Fruit fly (Drosophila melanogaster) whole organism, embryonic: Measurements from ENCODE around the gene GluClalpha.
A peak's percentile ranks its signal among the peaks of the same experiment; 100 is the strongest.

Experiments used
- BtbVII ChIP-seq: fragments of 200-800 bp; sonication (Bioruptor generic); optimal IDR thresholded peaks from 3 replicates; lab custom pipeline; 2017; ENCODE audit warnings: missing biosample characterization, mild to moderate bottlenecking, missing genetic modification characterization
- CG10543 ChIP-seq: fragments of 200-800 bp; sonication (Bioruptor generic); optimal IDR thresholded peaks from 3 replicates; lab custom pipeline; 2017; ENCODE audit warnings: missing biosample characterization, mild to moderate bottlenecking, missing genetic modification characterization, moderate library complexity
- CG10654 ChIP-seq: fragments of 200-800 bp; sonication (Bioruptor generic); optimal IDR thresholded peaks from 2 replicates; lab custom pipeline; 2016; ENCODE audit warnings: missing biosample characterization, missing genetic modification characterization
- CG12744 ChIP-seq: fragments of 200-800 bp; sonication (Bioruptor generic); optimal IDR thresholded peaks from 2 replicates; lab custom pipeline; 2016; ENCODE audit warnings: missing biosample characterization, missing genetic modification characterization
- CG13296 ChIP-seq: fragments of 200-800 bp; sonication (Bioruptor generic); optimal IDR thresholded peaks from 3 replicates; lab custom pipeline; 2018; ENCODE audit warnings: missing biosample characterization, mild to moderate bottlenecking, missing genetic modification characterization
- CG14441 ChIP-seq: fragments of 200-800 bp; sonication (Bioruptor generic); IDR thresholded peaks from 2 replicates; pipeline ENCODE4 v1.3.6; 2022; ENCODE audit warnings: missing biosample characterization, missing genetic modification characterization
- CG14667 ChIP-seq: fragments of 200-800 bp; sonication (Bioruptor generic); IDR thresholded peaks from 2 replicates; pipeline ENCODE4 v1.3.6; 2022; ENCODE audit warnings: missing biosample characterization, missing genetic modification characterization
- CG1792 ChIP-seq: fragments of 200-800 bp; sonication (Bioruptor generic); optimal IDR thresholded peaks from 2 replicates; lab custom pipeline; 2016; ENCODE audit warnings: missing biosample characterization, missing genetic modification characterization
- CG3163 ChIP-seq: fragments of 200-800 bp; sonication (Bioruptor generic); optimal IDR thresholded peaks from 3 replicates; lab custom pipeline; 2016; ENCODE audit warnings: missing biosample characterization, missing genetic modification characterization
- CG33213 ChIP-seq: fragments of 200-800 bp; sonication (Bioruptor generic); optimal IDR thresholded peaks from 3 replicates; lab custom pipeline; 2016; ENCODE audit warnings: missing biosample characterization, missing genetic modification characterization
- CG34376 ChIP-seq: fragments of 200-800 bp; sonication (Bioruptor generic); optimal IDR thresholded peaks from 2 replicates; lab custom pipeline; 2018; ENCODE audit warnings: missing biosample characterization, mild to moderate bottlenecking, missing genetic modification characterization
- CG7372 ChIP-seq: fragments of 200-800 bp; sonication (Bioruptor generic); IDR thresholded peaks from 2 replicates; pipeline ENCODE4 v1.3.6; 2022; ENCODE audit warnings: missing biosample characterization, missing genetic modification characterization
- CG7745 ChIP-seq: fragments of 200-800 bp; sonication (Bioruptor generic); optimal IDR thresholded peaks from 2 replicates; lab custom pipeline; 2018; ENCODE audit warnings: missing biosample characterization, mild to moderate bottlenecking, missing genetic modification characterization, moderate library complexity
- CG7987 ChIP-seq: fragments of 200-800 bp; sonication (Bioruptor generic); optimal IDR thresholded peaks from 2 replicates; lab custom pipeline; 2018; ENCODE audit warnings: missing biosample characterization, mild to moderate bottlenecking, missing genetic modification characterization, moderate library complexity
- CG8359 ChIP-seq: fragments of 200-800 bp; sonication (Bioruptor generic); optimal IDR thresholded peaks from 2 replicates; lab custom pipeline; 2017; ENCODE audit warnings: missing biosample characterization, mild to moderate bottlenecking, missing genetic modification characterization, borderline replicate concordance
- Deaf1 ChIP-seq: fragments of 200-800 bp; optimal IDR thresholded peaks from 3 replicates; lab custom pipeline; 2019; ENCODE audit warnings: missing biosample characterization, mild to moderate bottlenecking, missing genetic modification characterization, moderate library complexity
- Doc3 ChIP-seq: fragments of 200-800 bp; sonication (Bioruptor generic); IDR thresholded peaks from 3 replicates; pipeline ENCODE4 v1.3.6; 2022; ENCODE audit warnings: missing biosample characterization, missing genetic modification characterization; ENCODE audit not compliant: partially characterized antibody
- E2f2 ChIP-seq: fragments of 200-800 bp; sonication (Bioruptor generic); IDR thresholded peaks from 2 replicates; pipeline ENCODE4 v1.3.6; 2022; ENCODE audit warnings: missing biosample characterization, missing genetic modification characterization
- Hand ChIP-seq: fragments of 200-800 bp; sonication (Bioruptor generic); optimal IDR thresholded peaks from 2 replicates; lab custom pipeline; 2017; ENCODE audit warnings: mild to moderate bottlenecking, missing biosample characterization, missing genetic modification reagents, missing genetic modification characterization
- NK7.1 ChIP-seq: fragments of 200-800 bp; sonication (Bioruptor generic); optimal IDR thresholded peaks from 3 replicates; lab custom pipeline; 2016; ENCODE audit warnings: missing biosample characterization, missing genetic modification characterization
- Pdp1 ChIP-seq, 2 experiments: fragments of 200-800 bp; sonication (Bioruptor generic); optimal IDR thresholded peaks; 3 replicates each; lab custom pipeline; 2016; ENCODE audit warnings: missing biosample characterization in 2 of 2, missing genetic modification characterization in 2 of 2, mild to moderate bottlenecking in 1 of 2, moderate library complexity in 1 of 2
- Scr ChIP-seq: fragments of 200-800 bp; sonication (Bioruptor generic); IDR thresholded peaks from 2 replicates; pipeline ENCODE4 v1.3.6; 2022; ENCODE audit warnings: missing biosample characterization, missing genetic modification characterization; ENCODE audit not compliant: partially characterized antibody
- Trl ChIP-seq, 3 experiments: fragments of >200 bp in 2 of 3; fragments of 200-800 bp in 1 of 3; sonication (Bioruptor generic) in 1 of 3; optimal IDR thresholded peaks; 2 replicates in 1 of 3; 3 replicates in 2 of 3; lab custom pipeline; 2016 to 2017; ENCODE audit warnings: missing biosample characterization in 1 of 3, missing genetic modification characterization in 1 of 3
- bigmax ChIP-seq: fragments of 200-800 bp; sonication (Bioruptor generic); optimal IDR thresholded peaks from 2 replicates; lab custom pipeline; 2018; ENCODE audit warnings: missing biosample characterization, mild to moderate bottlenecking, missing genetic modification characterization
- cwo ChIP-seq: fragments of 200-800 bp; sonication (Bioruptor generic); optimal IDR thresholded peaks from 3 replicates; lab custom pipeline; 2017; ENCODE audit warnings: missing biosample characterization, missing genetic modification characterization, mild to moderate bottlenecking, moderate library complexity, missing genetic modification reagents
- exex ChIP-seq: fragments of 200-800 bp; sonication (Bioruptor generic); optimal IDR thresholded peaks from 4 replicates; lab custom pipeline; 2018; ENCODE audit warnings: missing biosample characterization, mild to moderate bottlenecking, missing genetic modification characterization, moderate library complexity
- gce ChIP-seq: fragments of 200-800 bp; sonication (Bioruptor generic); IDR thresholded peaks from 3 replicates; pipeline ENCODE4 v1.3.6; 2022; ENCODE audit warnings: missing biosample characterization, missing genetic modification characterization
- inv ChIP-seq: fragments of 200-800 bp; sonication (Bioruptor generic); IDR thresholded peaks from 2 replicates; pipeline ENCODE4 v1.3.6; 2022; ENCODE audit warnings: missing biosample characterization, missing genetic modification characterization; ENCODE audit not compliant: partially characterized antibody
- klu ChIP-seq: fragments of 200-800 bp; sonication (Bioruptor generic); IDR thresholded peaks from 2 replicates; pipeline ENCODE4 v1.3.6; 2022; ENCODE audit warnings: missing biosample characterization, missing genetic modification characterization
- kni ChIP-seq: fragments of 200-800 bp; sonication (Bioruptor generic); optimal IDR thresholded peaks from 3 replicates; lab custom pipeline; 2017; ENCODE audit warnings: mild to moderate bottlenecking, missing biosample characterization, missing genetic modification reagents, missing genetic modification characterization
- mirr ChIP-seq: fragments of 200-800 bp; sonication (Bioruptor generic); optimal IDR thresholded peaks from 3 replicates; lab custom pipeline; 2018; ENCODE audit warnings: missing biosample characterization, mild to moderate bottlenecking, missing genetic modification characterization
- pros ChIP-seq: fragments of 200-800 bp; sonication (Bioruptor generic); optimal IDR thresholded peaks from 3 replicates; lab custom pipeline; 2019; ENCODE audit warnings: missing biosample characterization, mild to moderate bottlenecking, missing genetic modification characterization, moderate library complexity
- schlank ChIP-seq: fragments of 200-800 bp; sonication (Bioruptor generic); optimal IDR thresholded peaks from 2 replicates; lab custom pipeline; 2018; ENCODE audit warnings: missing biosample characterization, mild to moderate bottlenecking, missing genetic modification characterization
- sug ChIP-seq: fragments of 200-800 bp; optimal IDR thresholded peaks from 2 replicates; lab custom pipeline; 2019; ENCODE audit warnings: missing biosample characterization, mild to moderate bottlenecking, missing genetic modification characterization, moderate library complexity
- unpg ChIP-seq: fragments of 200-800 bp; sonication (Bioruptor generic); optimal IDR thresholded peaks from 3 replicates; lab custom pipeline; 2018; ENCODE audit warnings: missing biosample characterization, mild to moderate bottlenecking, missing genetic modification characterization, moderate library complexity
- vvl ChIP-seq: fragments of 200-800 bp; sonication (Bioruptor generic); IDR thresholded peaks from 2 replicates; pipeline ENCODE4 v1.3.6; 2022; ENCODE audit warnings: missing biosample characterization, missing genetic modification characterization
- wek ChIP-seq: fragments of 200-800 bp; sonication (Bioruptor generic); optimal IDR thresholded peaks from 3 replicates; lab custom pipeline; 2018; ENCODE audit warnings: missing biosample characterization, mild to moderate bottlenecking, missing genetic modification characterization, moderate library complexity
- zf30C ChIP-seq: fragments of 200-800 bp; sonication (Bioruptor generic); optimal IDR thresholded peaks from 3 replicates; lab custom pipeline; 2018; ENCODE audit warnings: missing biosample characterization, mild to moderate bottlenecking, missing genetic modification characterization

Gene GluClalpha

DNA sequence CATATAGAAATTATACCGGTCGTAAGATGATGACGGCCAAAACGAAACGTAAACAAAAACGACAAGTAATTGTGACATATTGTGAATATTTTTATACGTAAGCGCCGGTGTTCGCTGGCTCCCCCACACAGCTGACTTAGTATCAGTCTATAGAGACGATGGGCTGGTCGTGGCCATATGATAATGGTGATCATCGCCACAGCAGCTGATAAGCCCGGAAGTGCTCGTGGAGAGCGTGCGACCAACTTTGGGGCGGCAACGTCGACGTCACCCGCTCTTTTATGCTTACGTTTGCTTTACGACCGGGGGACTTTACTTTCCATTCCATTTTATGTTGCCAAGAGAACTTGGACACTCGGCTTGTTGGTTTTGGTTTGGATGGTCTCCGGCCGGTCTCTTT, 62.2 kb downstream of the GluClalpha start:
- TF ChIP-seq CG3163 (peak; percentile 46), cwo (GFP tag; lab: Kevin White, UChicago) (peak; percentile 27), pros (GFP tag; lab: Kevin White, UChicago) (no peak), sug (tag; lab: Kevin White, UChicago) (peak; percentile 69), Deaf1 (tag; lab: Kevin White, UChicago) (peak; percentile 8), CG10543 (GFP tag; lab: Kevin White, UChicago) (peak; percentile 32), Trl (optimal IDR thresholded peaks at IDR 0.05; lab: Kevin White, UChicago) (peak in 1 of 2 experiments; percentile 42), Trl (GFP tag; optimal IDR thresholded peaks at IDR 0.05; lab: Kevin White, UChicago) (no peak), wek (GFP tag; lab: Kevin White, UChicago) (no peak), CG34376 (GFP tag; lab: Kevin White, UChicago) (peak; percentile 73), zf30C (GFP tag; lab: Kevin White, UChicago) (no peak), CG8359 (GFP tag; lab: Kevin White, UChicago) (no peak), BtbVII (GFP tag; lab: Kevin White, UChicago) (no peak), exex (peak; percentile 81), Pdp1 (GFP tag; optimal IDR thresholded peaks at IDR 0.05; lab: Kevin White, UChicago) (peak in 1 of 2 experiments; percentile 3), mirr (GFP tag; lab: Kevin White, UChicago) (peak; percentile 55)

DNA sequence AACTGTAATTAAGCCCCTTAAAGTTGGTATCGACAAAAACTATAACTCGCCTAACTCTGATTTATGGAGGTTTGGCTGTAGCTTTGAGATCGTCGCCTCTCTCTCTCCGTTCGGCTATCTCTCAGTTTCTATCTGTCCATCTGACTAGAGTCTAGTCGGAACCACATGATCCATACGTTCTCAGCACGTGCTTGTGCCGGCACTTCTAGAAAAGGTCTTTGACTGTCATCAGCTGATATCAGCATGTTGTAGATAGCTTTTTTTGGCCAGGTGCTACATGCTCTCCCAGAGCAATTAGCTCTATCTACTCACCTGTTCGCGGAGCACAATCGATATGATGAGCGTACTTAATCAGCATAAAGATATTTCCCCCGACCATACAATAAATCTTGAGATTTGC, 63.1 kb downstream of the GluClalpha start:
- TF ChIP-seq CG12744 (GFP tag; lab: Kevin White, UChicago) (no peak), Scr (no peak), inv (GFP tag; lab: Robert Waterston, UW) (no peak), CG7372 (GFP tag; lab: Robert Waterston, UW) (no peak), exex (peak; percentile 81), CG7987 (peak; percentile 24), CG33213 (GFP tag; lab: Kevin White, UChicago) (no peak), NK7.1 (no peak), mirr (GFP tag; lab: Kevin White, UChicago) (peak; percentile 7), vvl (GFP tag; lab: Robert Waterston, UW) (no peak), CG13296 (no peak), bigmax (no peak), CG14667 (GFP tag; lab: Robert Waterston, UW) (no peak), BtbVII (GFP tag; lab: Kevin White, UChicago) (no peak), E2f2 (GFP tag; lab: Robert Waterston, UW) (no peak), kni (no peak), CG1792 (GFP tag; lab: Kevin White, UChicago) (no peak), schlank (tag; lab: Kevin White, UChicago) (no peak), Trl (optimal IDR thresholded peaks at IDR 0.05; lab: Kevin White, UChicago) (peak in 1 of 2 experiments; percentile 33), Trl (GFP tag; optimal IDR thresholded peaks at IDR 0.05; lab: Kevin White, UChicago) (no peak), Doc3 (GFP tag; lab: Robert Waterston, UW) (no peak), cwo (GFP tag; lab: Kevin White, UChicago) (peak; percentile 94), gce (GFP tag; lab: Robert Waterston, UW) (no peak), klu (GFP tag; lab: Robert Waterston, UW) (no peak), CG10543 (GFP tag; lab: Kevin White, UChicago) (no peak), CG10654 (GFP tag; lab: Kevin White, UChicago) (no peak), Hand (GFP tag; lab: Kevin White, UChicago) (no peak), CG34376 (GFP tag; lab: Kevin White, UChicago) (no peak), CG14441 (GFP tag; lab: Robert Waterston, UW) (no peak), CG7745 (tag; lab: Kevin White, UChicago) (no peak), unpg (GFP tag; lab: Kevin White, UChicago) (no peak)
